Worm (Caenorhabditis elegans) whole organism, L2 larva: ENCODE measurements around the gene clec-153.
A peak's percentile ranks its signal among the peaks of the same experiment; 100 is the strongest.

ENCODE experiments used
- C34F6.9 ChIP-seq: fragments of 150-350 bp; optimal IDR thresholded peaks from 2 replicates; lab custom pipeline; 2014; ENCODE audit warnings: missing biosample characterization, missing genetic modification characterization
- F13H6.1 ChIP-seq: sonication (generic microtip); optimal IDR thresholded peaks from 2 replicates; lab custom pipeline; 2016; ENCODE audit warnings: missing genetic modification characterization, missing compliant biosample characterization
- R02D3.7 ChIP-seq: fragments of 150-350 bp; optimal IDR thresholded peaks from 2 replicates; lab custom pipeline; 2014; ENCODE audit warnings: missing biosample characterization, missing genetic modification characterization
- Y55F3AM.14 ChIP-seq: fragments of 200-800 bp; sonication (Bioruptor generic); optimal IDR thresholded peaks from 2 replicates; lab custom pipeline; 2018; ENCODE audit warnings: mild to moderate bottlenecking, missing genetic modification characterization, missing compliant biosample characterization
- ZK546.5 ChIP-seq: sonication (generic microtip); optimal IDR thresholded peaks from 2 replicates; lab custom pipeline; 2017; ENCODE audit warnings: missing biosample characterization, missing genetic modification characterization
- blmp-1 ChIP-seq: sonication (generic microtip); optimal IDR thresholded peaks from 2 replicates; lab custom pipeline; 2017; ENCODE audit warnings: missing genetic modification characterization, mild to moderate bottlenecking, missing compliant biosample characterization, antibody characterized with exemption, moderate library complexity; ENCODE audit not compliant: insufficient read depth
- ceh-16 ChIP-seq: fragments of 150-350 bp; optimal IDR thresholded peaks from 2 replicates; lab custom pipeline; 2014; ENCODE audit warnings: missing biosample characterization, missing genetic modification characterization
- ceh-82 ChIP-seq: fragments of 150-350 bp; optimal IDR thresholded peaks from 2 replicates; lab custom pipeline; 2014; ENCODE audit warnings: missing biosample characterization, missing genetic modification characterization
- crh-2 ChIP-seq: sonication (generic microtip); optimal IDR thresholded peaks from 2 replicates; lab custom pipeline; 2017; ENCODE audit warnings: missing biosample characterization, missing genetic modification characterization
- egl-27 ChIP-seq: sonication (generic microtip); optimal IDR thresholded peaks from 3 replicates; lab custom pipeline; 2017; ENCODE audit warnings: missing biosample characterization, missing genetic modification reagents, missing genetic modification characterization
- elt-1 ChIP-seq: fragments of 150-350 bp; optimal IDR thresholded peaks from 2 replicates; lab custom pipeline; 2014; ENCODE audit warnings: missing biosample characterization, missing genetic modification characterization
- elt-3 ChIP-seq: sonication (generic microtip); optimal IDR thresholded peaks from 2 replicates; lab custom pipeline; 2017; ENCODE audit warnings: missing biosample characterization, missing genetic modification characterization
- fos-1 ChIP-seq: fragments of 150-350 bp; optimal IDR thresholded peaks from 2 replicates; lab custom pipeline; 2014; ENCODE audit warnings: missing biosample characterization, missing genetic modification characterization
- gmeb-1 ChIP-seq: fragments of 150-350 bp; optimal IDR thresholded peaks from 2 replicates; lab custom pipeline; 2014; ENCODE audit warnings: missing biosample characterization, missing genetic modification characterization
- lin-11 ChIP-seq: fragments of 150-350 bp; sonication (generic microtip); optimal IDR thresholded peaks from 2 replicates; lab custom pipeline; 2014; ENCODE audit warnings: missing biosample characterization, missing genetic modification characterization, inconsistent platforms, mixed read lengths
- lin-13 ChIP-seq: fragments of 150-350 bp; optimal IDR thresholded peaks from 2 replicates; lab custom pipeline; 2014; ENCODE audit warnings: missing biosample characterization, missing genetic modification reagents, missing genetic modification characterization
- lsy-2 ChIP-seq, 2 experiments: fragments of 150-350 bp in 1 of 2; sonication (generic microtip) in 1 of 2; optimal IDR thresholded peaks; 2 replicates each; lab custom pipeline; 2014 to 2017; ENCODE audit warnings: missing biosample characterization in 2 of 2, missing genetic modification characterization in 2 of 2
- mab-5 ChIP-seq: fragments of 150-350 bp; optimal IDR thresholded peaks from 2 replicates; lab custom pipeline; 2014; ENCODE audit warnings: missing biosample characterization, missing genetic modification characterization
- mdl-1 ChIP-seq, 2 experiments: fragments of 150-350 bp in 1 of 2; sonication (generic microtip) in 1 of 2; optimal IDR thresholded peaks; 2 replicates each; lab custom pipeline; 2017; ENCODE audit warnings: missing biosample characterization in 2 of 2, missing genetic modification characterization in 2 of 2
- nhr-10 ChIP-seq: sonication (generic microtip); optimal IDR thresholded peaks from 2 replicates; lab custom pipeline; 2017; ENCODE audit warnings: missing biosample characterization, missing genetic modification characterization
- nhr-11 ChIP-seq: fragments of 150-350 bp; optimal IDR thresholded peaks from 2 replicates; lab custom pipeline; 2014; ENCODE audit warnings: missing biosample characterization, missing genetic modification characterization
- nhr-12 ChIP-seq: fragments of 150-350 bp; optimal IDR thresholded peaks from 2 replicates; lab custom pipeline; 2014; ENCODE audit warnings: missing biosample characterization, missing genetic modification characterization
- nhr-129 ChIP-seq: fragments of 150-350 bp; optimal IDR thresholded peaks from 2 replicates; lab custom pipeline; 2014; ENCODE audit warnings: missing biosample characterization, missing genetic modification characterization
- nhr-21 ChIP-seq: fragments of 150-350 bp; optimal IDR thresholded peaks from 2 replicates; lab custom pipeline; 2014; ENCODE audit warnings: missing biosample characterization, missing genetic modification characterization
- nhr-23 ChIP-seq: fragments of 150-350 bp; optimal IDR thresholded peaks from 2 replicates; lab custom pipeline; 2014; ENCODE audit warnings: missing biosample characterization, missing genetic modification reagents, missing genetic modification characterization
- nhr-237 ChIP-seq: fragments of 150-350 bp; optimal IDR thresholded peaks from 2 replicates; lab custom pipeline; 2014; ENCODE audit warnings: missing biosample characterization, missing genetic modification characterization
- nhr-25 ChIP-seq: fragments of 150-350 bp; sonication (generic microtip); optimal IDR thresholded peaks from 3 replicates; lab custom pipeline; 2014; ENCODE audit warnings: missing biosample characterization, missing genetic modification characterization
- nhr-6 ChIP-seq: fragments of 150-350 bp; optimal IDR thresholded peaks from 2 replicates; lab custom pipeline; 2014; ENCODE audit warnings: missing biosample characterization, missing genetic modification characterization
- nhr-77 ChIP-seq: fragments of 150-350 bp; optimal IDR thresholded peaks from 2 replicates; lab custom pipeline; 2014; ENCODE audit warnings: missing biosample characterization, missing genetic modification characterization
- peb-1 ChIP-seq: fragments of 150-350 bp; optimal IDR thresholded peaks from 2 replicates; lab custom pipeline; 2014; ENCODE audit warnings: missing biosample characterization, missing genetic modification characterization
- sem-4 ChIP-seq: fragments of 150-350 bp; optimal IDR thresholded peaks from 2 replicates; lab custom pipeline; 2014; ENCODE audit warnings: missing biosample characterization, missing genetic modification reagents, missing genetic modification characterization
- skn-1 ChIP-seq: sonication (generic microtip); optimal IDR thresholded peaks from 2 replicates; lab custom pipeline; 2017; ENCODE audit warnings: missing biosample characterization, missing genetic modification characterization
- sma-3 ChIP-seq: sonication (generic microtip); optimal IDR thresholded peaks from 2 replicates; lab custom pipeline; 2016; ENCODE audit warnings: missing genetic modification reagents, missing genetic modification characterization, missing compliant biosample characterization
- sma-9 ChIP-seq, 2 experiments: fragments of 150-350 bp in 1 of 2; sonication (generic microtip) in 1 of 2; optimal IDR thresholded peaks; 2 replicates each; lab custom pipeline; 2014 to 2016; ENCODE audit warnings: missing genetic modification characterization in 2 of 2, mild to moderate bottlenecking in 1 of 2, missing biosample characterization in 1 of 2, missing compliant biosample characterization in 1 of 2, missing genetic modification reagents in 1 of 2, moderate library complexity in 1 of 2
- snpc-4 ChIP-seq: fragments of 150-350 bp; optimal IDR thresholded peaks from 2 replicates; lab custom pipeline; 2014; ENCODE audit warnings: missing biosample characterization, missing genetic modification characterization
- unc-55 ChIP-seq: fragments of 150-350 bp; sonication (generic microtip); optimal IDR thresholded peaks from 3 replicates; lab custom pipeline; 2014; ENCODE audit warnings: missing biosample characterization, missing genetic modification reagents, missing genetic modification characterization
- unc-62 ChIP-seq: fragments of 150-350 bp; optimal IDR thresholded peaks from 2 replicates; lab custom pipeline; 2014; ENCODE audit warnings: missing biosample characterization, missing genetic modification reagents, missing genetic modification characterization
- zag-1 ChIP-seq: fragments of 150-350 bp; optimal IDR thresholded peaks from 2 replicates; lab custom pipeline; 2014; ENCODE audit warnings: missing biosample characterization, missing genetic modification characterization
- ztf-11 ChIP-seq: sonication (generic microtip); optimal IDR thresholded peaks from 2 replicates; lab custom pipeline; 2017; ENCODE audit warnings: missing biosample characterization, missing genetic modification characterization
- ztf-4 ChIP-seq: fragments of 150-350 bp; optimal IDR thresholded peaks from 2 replicates; lab custom pipeline; 2014; ENCODE audit warnings: missing biosample characterization, missing genetic modification characterization

Gene clec-153

DNA sequence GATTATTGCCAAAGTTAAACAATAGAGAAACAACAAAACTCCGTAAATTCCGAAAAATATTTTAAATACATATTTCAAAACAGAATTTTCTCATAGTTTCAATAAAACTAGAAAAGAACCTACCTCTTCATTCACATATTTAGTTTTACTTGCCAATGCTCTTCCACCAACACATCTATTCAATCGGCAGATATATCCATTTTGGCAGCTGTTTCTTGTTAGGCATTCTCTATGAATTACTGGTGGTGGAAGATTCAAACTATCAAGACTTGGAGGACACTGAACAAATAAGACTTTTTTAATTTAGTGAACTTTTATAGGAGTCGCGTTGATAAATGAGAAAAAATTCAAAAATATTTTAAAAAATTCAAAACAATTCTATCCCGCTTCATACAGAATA lies 12.3 kb downstream of the clec-153 start:
- TF ChIP-seq zag-1 (tag; lab: Kevin White, UChicago) (no peak), nhr-12 (tag; lab: Kevin White, UChicago) (no peak), ztf-11 (tag; lab: Kevin White, UChicago) (no peak), ZK546.5 (tag; lab: Kevin White, UChicago) (no peak), peb-1 (tag; lab: Kevin White, UChicago) (no peak), elt-1 (tag; lab: Kevin White, UChicago) (no peak), ceh-16 (tag; lab: Kevin White, UChicago) (no peak), egl-27 (tag; lab: Kevin White, UChicago) (no peak)
- TF ChIP-seq, all 48 proteins: peak for 0

DNA sequence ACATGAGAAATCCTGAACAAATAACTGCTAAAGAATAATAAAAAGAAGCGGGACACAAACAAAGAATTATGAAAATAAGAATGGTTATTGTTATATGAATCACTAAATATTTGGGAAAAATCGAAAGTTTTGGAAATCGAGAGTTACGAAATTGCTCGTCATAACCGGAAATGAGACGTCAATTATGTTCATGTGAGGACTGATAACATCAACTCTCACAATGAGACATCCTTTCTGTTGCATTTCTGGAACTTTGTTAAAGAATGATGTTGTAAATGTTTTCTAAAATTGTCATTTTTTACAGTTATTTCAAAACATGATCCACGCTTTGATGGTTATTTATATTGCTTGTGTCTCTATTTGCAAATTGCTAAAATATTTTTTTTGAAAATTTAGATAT lies 12.8 kb downstream of the clec-153 start, which contains the start of gene T23F11.6:
T23F11.6 (minus strand) TSS at position 45 of the 400 bp plus-strand sequence.
- TF ChIP-seq nhr-10 (no peak), F13H6.1 (tag; lab: Kevin White, UChicago) (no peak), peb-1 (tag; lab: Kevin White, UChicago) (no peak), crh-2 (tag; lab: Kevin White, UChicago) (peak; percentile 5), sem-4 (tag; lab: Kevin White, UChicago) (no peak), fos-1 (tag; lab: Kevin White, UChicago) (peak; percentile 63), nhr-11 (tag; lab: Kevin White, UChicago) (no peak)

- TF ChIP-seq nhr-6 (tag; lab: Kevin White, UChicago), result peak; percentile 88
- TF ChIP-seq nhr-77 (tag; lab: Kevin White, UChicago), result no peak
- peak; percentile 95 for TF ChIP-seq sem-4 (tag; lab: Kevin White, UChicago)
- peak; percentile 94 for TF ChIP-seq egl-27 (tag; lab: Kevin White, UChicago)
- peak; percentile 98 for TF ChIP-seq fos-1 (tag; lab: Kevin White, UChicago)
- TF ChIP-seq nhr-12 (tag; lab: Kevin White, UChicago), result peak; percentile 13
- no peak for TF ChIP-seq nhr-237 (tag; lab: Kevin White, UChicago)
- TF ChIP-seq mab-5 (tag; lab: Kevin White, UChicago), result peak; percentile 58
- no peak for TF ChIP-seq ztf-11 (tag; lab: Kevin White, UChicago)
- no peak for TF ChIP-seq nhr-23
- peak; percentile 97 for TF ChIP-seq sma-3
- TF ChIP-seq nhr-129, result peak; percentile 97
- TF ChIP-seq mdl-1 (tag; optimal IDR thresholded peaks at IDR 0.05; lab: Kevin White, UChicago), result peak; percentile 99
- TF ChIP-seq blmp-1 (tag; lab: Kevin White, UChicago), result peak; percentile 89
- TF ChIP-seq elt-3 (tag; lab: Kevin White, UChicago), result no peak
- TF ChIP-seq skn-1 (tag; lab: Kevin White, UChicago), result peak; percentile 65
- TF ChIP-seq crh-2 (tag; lab: Kevin White, UChicago), result peak; percentile 92
- no peak for TF ChIP-seq R02D3.7 (tag; lab: Kevin White, UChicago)
- peak; percentile 99 for TF ChIP-seq sma-9 (GFP tag; optimal IDR thresholded peaks at IDR 0.05; lab: Kevin White, UChicago)
- TF ChIP-seq sma-9 (tag; optimal IDR thresholded peaks at IDR 0.05; lab: Kevin White, UChicago), result peak; percentile 87
- TF ChIP-seq unc-62 (GFP tag; lab: Kevin White, UChicago), result no peak
- TF ChIP-seq nhr-11 (tag; lab: Kevin White, UChicago), result no peak
- TF ChIP-seq F13H6.1 (tag; lab: Kevin White, UChicago), result peak; percentile 98
- peak; percentile 86 for TF ChIP-seq zag-1 (tag; lab: Kevin White, UChicago)
- peak; percentile 98 for TF ChIP-seq nhr-21
- TF ChIP-seq unc-55 (GFP tag; lab: Kevin White, UChicago), result peak; percentile 89
- peak; percentile 81 for TF ChIP-seq gmeb-1
- peak; percentile 54 for TF ChIP-seq ztf-4 (tag; lab: Kevin White, UChicago)
- peak; percentile 96 for TF ChIP-seq nhr-25 (tag; lab: Kevin White, UChicago)
- TF ChIP-seq lin-13, result peak; percentile 81
- peak; percentile 94 for TF ChIP-seq lin-11 (tag; lab: Kevin White, UChicago)
- TF ChIP-seq Y55F3AM.14 (GFP tag; lab: Kevin White, UChicago), result peak; percentile 91
- peak; percentile 55 for TF ChIP-seq snpc-4 (tag; lab: Kevin White, UChicago)
- TF ChIP-seq ceh-82 (tag; lab: Kevin White, UChicago), result peak; percentile 39
- TF ChIP-seq C34F6.9 (tag; lab: Kevin White, UChicago), result peak; percentile 99
- TF ChIP-seq nhr-10, result peak; percentile 7
- TF ChIP-seq lsy-2 (tag; optimal IDR thresholded peaks at IDR 0.05; lab: Kevin White, UChicago), result peak; percentile 41 to 93
- TF ChIP-seq, all 48 proteins: peak for 28
Measured at ce11 chrIII:4649363-4649768, 14.3 kb downstream of the clec-153 start.
